Fruit fly (Drosophila melanogaster): Measurements from ENCODE around the gene CG15399.
A peak's percentile ranks its signal among the peaks of the same experiment; 100 is the strongest.

Gene CG15399

dm6 chr2L:2771676-2772075 is at the start of gene CG15399:
Gene CG15399 (minus strand): TSS chr2L:2771776.
- TF ChIP-seq cyc (GFP tag; optimal IDR thresholded peaks at IDR 0.05) (no peak), Eip78C (GFP tag) (no peak), vri (GFP tag; optimal IDR thresholded peaks at IDR 0.05) (no peak), Eip75B (GFP tag; optimal IDR thresholded peaks at IDR 0.05) (no peak), CG7368 (GFP tag; optimal IDR thresholded peaks at IDR 0.05) (no peak), Lpt (GFP tag; optimal IDR thresholded peaks at IDR 0.05) (no peak), CG9139 (GFP tag; optimal IDR thresholded peaks at IDR 0.05) (no peak), CG8632 (GFP tag; optimal IDR thresholded peaks at IDR 0.05) (no peak), CG8319 (GFP tag; optimal IDR thresholded peaks at IDR 0.05) (no peak), CG32006 (GFP tag; optimal IDR thresholded peaks at IDR 0.05) (no peak), Ets21C (GFP tag; optimal IDR thresholded peaks at IDR 0.05) (no peak), Hr39 (GFP tag; optimal IDR thresholded peaks at IDR 0.05) (no peak), CG10631 (GFP tag; optimal IDR thresholded peaks at IDR 0.05) (no peak), esn (GFP tag; optimal IDR thresholded peaks at IDR 0.05) (no peak), CG6854 (GFP tag; optimal IDR thresholded peaks at IDR 0.05) (no peak), Sox14 (GFP tag; optimal IDR thresholded peaks at IDR 0.05) (no peak), CG31627 (GFP tag; optimal IDR thresholded peaks at IDR 0.05) (no peak), OdsH (GFP tag; optimal IDR thresholded peaks at IDR 0.05) (no peak), Sox102F (GFP tag; optimal IDR thresholded peaks at IDR 0.05) (no peak), CG15336 (GFP tag; IDR thresholded peaks at IDR 0.05) (no peak)

DNA sequence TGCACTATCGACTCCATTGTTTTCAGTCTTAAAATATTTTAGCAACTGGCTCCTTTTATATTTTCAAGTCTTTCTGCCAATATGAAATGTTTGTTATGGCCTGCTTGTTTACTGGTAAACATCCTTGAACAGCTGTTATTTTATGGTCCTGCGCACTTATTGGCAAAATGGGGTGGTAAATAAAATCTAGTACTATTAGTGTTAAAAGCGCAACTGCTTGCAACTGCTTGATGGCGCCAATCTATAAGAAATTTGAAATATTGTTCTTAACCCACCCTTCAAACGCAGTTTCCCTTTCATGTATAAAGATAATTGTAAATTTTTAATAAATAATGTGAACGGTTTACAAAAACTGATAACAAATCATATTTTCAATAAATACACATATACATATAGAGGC is 44.1 kb upstream of the CG15399 start, which contains the start of gene G6P:
Gene G6P (minus strand): TSS at position 88 of the 400 bp plus-strand sequence.
- TF ChIP-seq CG10631 (GFP tag; optimal IDR thresholded peaks at IDR 0.05) (no peak), CG10669 (GFP tag; optimal IDR thresholded peaks at IDR 0.05) (no peak), Sox102F (GFP tag; optimal IDR thresholded peaks at IDR 0.05) (no peak), eg (GFP tag; IDR thresholded peaks at IDR 0.05) (no peak), CG8119 (GFP tag; IDR thresholded peaks at IDR 0.05) (no peak), fd85E (GFP tag; optimal IDR thresholded peaks at IDR 0.05) (no peak), CG8319 (GFP tag; optimal IDR thresholded peaks at IDR 0.05) (no peak), fd59A (GFP tag; optimal IDR thresholded peaks at IDR 0.05) (no peak), OdsH (GFP tag; optimal IDR thresholded peaks at IDR 0.05) (no peak), acj6 (GFP tag; optimal IDR thresholded peaks at IDR 0.05) (no peak), esn (GFP tag; optimal IDR thresholded peaks at IDR 0.05) (no peak), CG11902 (GFP tag; optimal IDR thresholded peaks at IDR 0.05) (no peak), CG3032 (tag; optimal IDR thresholded peaks at IDR 0.05) (no peak)

DNA sequence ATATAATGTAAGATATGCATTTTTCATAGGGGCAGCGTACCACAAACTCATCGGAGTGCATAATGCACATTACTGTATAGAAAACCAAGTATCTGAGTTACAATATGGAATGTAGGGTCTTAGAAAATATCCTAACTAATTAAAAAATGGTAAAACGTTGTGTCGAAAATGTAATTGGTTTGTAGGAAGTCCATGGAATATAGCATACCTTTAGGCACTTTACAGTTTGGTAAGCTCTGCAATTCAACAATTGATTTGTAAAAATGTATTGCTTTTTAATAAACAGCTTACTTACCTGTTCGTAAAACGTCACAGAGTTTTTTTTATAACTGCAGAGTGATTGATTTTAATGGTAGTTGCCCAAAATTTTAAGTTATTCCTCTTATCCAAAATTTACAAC is 40.6 kb upstream of the CG15399 start, which contains the start of gene CG2964:
Gene CG2964 (plus strand): TSS at position 301 of the 400 bp plus-strand sequence.
- TF ChIP-seq Smox (GFP tag; optimal IDR thresholded peaks at IDR 0.05), result no peak
- no peak for TF ChIP-seq CG6163 (GFP tag; IDR thresholded peaks at IDR 0.05)
- TF ChIP-seq CG6276 (GFP tag; optimal IDR thresholded peaks at IDR 0.05), result no peak
- TF ChIP-seq Lpt (GFP tag; optimal IDR thresholded peaks at IDR 0.05), result no peak

DNA sequence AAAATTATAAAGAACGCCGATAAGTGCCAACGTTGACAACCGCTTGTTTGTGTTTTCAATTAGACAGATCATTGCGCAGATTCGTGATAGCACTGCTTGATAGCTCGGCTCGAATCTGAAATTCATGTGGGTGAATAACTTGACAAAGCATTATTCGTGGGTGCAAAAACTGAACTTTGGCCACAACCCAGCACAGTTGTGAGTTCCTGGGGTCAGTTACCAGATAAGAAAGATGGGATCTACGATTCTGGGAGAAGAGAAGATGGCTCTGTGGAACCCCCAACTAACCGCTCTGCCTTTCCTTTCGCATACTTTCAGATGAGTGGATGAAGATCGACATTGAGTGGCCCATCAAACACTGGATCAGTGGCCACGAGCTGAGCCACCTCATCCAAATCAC is 39.3 kb upstream of the CG15399 start:
- TF ChIP-seq CG6792 (GFP tag; optimal IDR thresholded peaks at IDR 0.05) (no peak), svp (GFP tag) (peak; percentile 96)

dm6 chr2L:2808038-2808699 is 36.6 kb upstream of the CG15399 start:
- no peak for TF ChIP-seq CG8632 (GFP tag; optimal IDR thresholded peaks at IDR 0.05)
- TF ChIP-seq ss (GFP tag; optimal IDR thresholded peaks at IDR 0.05), result peak in 1 of 2 experiments; percentile 47
- TF ChIP-seq svp (GFP tag), result peak; percentile 89
- TF ChIP-seq CG11762 (GFP tag; optimal IDR thresholded peaks at IDR 0.05; ENCODE audit: insufficient read depth), result no peak
- peak; percentile 27 for TF ChIP-seq CG6808 (GFP tag; optimal IDR thresholded peaks at IDR 0.05)
- peak; percentile 3 for TF ChIP-seq Eip75B (GFP tag; optimal IDR thresholded peaks at IDR 0.05)
- TF ChIP-seq vri (GFP tag; optimal IDR thresholded peaks at IDR 0.05), result peak; percentile 1
- 0 out of 3 replicates have a peak, but pooled peaks have one; percentile 32 for TF ChIP-seq CG8119 (GFP tag; IDR thresholded peaks at IDR 0.05)
- TF ChIP-seq net (GFP tag; optimal IDR thresholded peaks at IDR 0.05), result no peak
- TF ChIP-seq eg (GFP tag; IDR thresholded peaks at IDR 0.05), result peak; percentile 28; the same call in 1 of the 3 replicates
- no peak for TF ChIP-seq Blimp-1 (GFP tag; optimal IDR thresholded peaks at IDR 0.05)
- TF ChIP-seq Eip78C (GFP tag), result peak; percentile 25
- TF ChIP-seq CG16779 (tag; optimal IDR thresholded peaks at IDR 0.05), result peak; percentile 11
- TF ChIP-seq CG9139 (GFP tag; optimal IDR thresholded peaks at IDR 0.05), result peak; percentile 5
- no peak for TF ChIP-seq Sox15 (GFP tag; optimal IDR thresholded peaks at IDR 0.05)

All from whole organism, prepupa.